Fruit fly (Drosophila melanogaster) whole organism, embryonic: ENCODE data around the gene Paris.

ENCODE experiments used
- Atf3 ChIP-seq: fragments of 200-800 bp; sonication (Bioruptor generic); optimal IDR thresholded peaks from 3 replicates; lab custom pipeline; 2016; ENCODE audit warnings: missing biosample characterization, missing genetic modification characterization
- CG10147 ChIP-seq: fragments of 200-800 bp; sonication (Bioruptor generic); optimal IDR thresholded peaks from 2 replicates; lab custom pipeline; 2019; ENCODE audit warnings: missing biosample characterization, mild to moderate bottlenecking, missing genetic modification characterization, moderate library complexity
- CG10565 ChIP-seq: fragments of 200-800 bp; sonication (Bioruptor generic); optimal IDR thresholded peaks from 3 replicates; lab custom pipeline; 2016; ENCODE audit warnings: missing biosample characterization, mild to moderate bottlenecking, missing genetic modification characterization
- CG10654 ChIP-seq: fragments of 200-800 bp; sonication (Bioruptor generic); optimal IDR thresholded peaks from 2 replicates; lab custom pipeline; 2016; ENCODE audit warnings: missing biosample characterization, missing genetic modification characterization
- CG13894 ChIP-seq: fragments of 200-800 bp; sonication (Bioruptor generic); optimal IDR thresholded peaks from 3 replicates; lab custom pipeline; 2018; ENCODE audit warnings: missing biosample characterization, mild to moderate bottlenecking, missing genetic modification characterization, moderate library complexity
- CG1602 ChIP-seq: fragments of 200-800 bp; sonication (Bioruptor generic); optimal IDR thresholded peaks from 3 replicates; lab custom pipeline; 2016; ENCODE audit warnings: missing biosample characterization, missing genetic modification characterization
- CG2678 ChIP-seq: fragments of 200-800 bp; sonication (Bioruptor generic); optimal IDR thresholded peaks from 3 replicates; lab custom pipeline; 2019; ENCODE audit warnings: missing biosample characterization, mild to moderate bottlenecking, missing genetic modification characterization, moderate library complexity
- CG31441 ChIP-seq: fragments of 200-800 bp; sonication (Bioruptor generic); IDR thresholded peaks from 2 replicates; pipeline ENCODE4 v1.3.6; 2022; ENCODE audit warnings: missing biosample characterization, missing genetic modification characterization
- CG32532 ChIP-seq: fragments of 200-800 bp; sonication (Bioruptor generic); IDR thresholded peaks from 2 replicates; pipeline ENCODE4 v1.3.6; 2022; ENCODE audit warnings: missing biosample characterization, missing genetic modification characterization
- CG33557 ChIP-seq: fragments of 200-800 bp; sonication (Bioruptor generic); optimal IDR thresholded peaks from 2 replicates; lab custom pipeline; 2019; ENCODE audit warnings: missing biosample characterization, mild to moderate bottlenecking, missing genetic modification characterization, moderate library complexity
- CG34422 ChIP-seq: fragments of 200-800 bp; sonication (Bioruptor generic); IDR thresholded peaks from 3 replicates; pipeline ENCODE4 v1.3.6; 2022; ENCODE audit warnings: missing biosample characterization, missing genetic modification characterization
- CG4404 ChIP-seq: fragments of 200-800 bp; sonication (Bioruptor generic); IDR thresholded peaks from 2 replicates; pipeline ENCODE4 v1.3.6; 2022; ENCODE audit warnings: missing biosample characterization, missing genetic modification characterization
- CG6689 ChIP-seq: fragments of 200-800 bp; sonication (Bioruptor generic); IDR thresholded peaks from 2 replicates; pipeline ENCODE4 v1.3.6; 2022; ENCODE audit warnings: missing biosample characterization, missing genetic modification characterization
- CG6813 ChIP-seq: fragments of 200-800 bp; sonication (Bioruptor generic); optimal IDR thresholded peaks from 2 replicates; lab custom pipeline; 2017; ENCODE audit warnings: missing biosample characterization, missing genetic modification characterization, mild to moderate bottlenecking, moderate library complexity, missing genetic modification reagents
- CG7271 ChIP-seq: fragments of 200-800 bp; sonication (Bioruptor generic); optimal IDR thresholded peaks from 2 replicates; lab custom pipeline; 2018; ENCODE audit warnings: missing biosample characterization, mild to moderate bottlenecking, missing genetic modification characterization, moderate library complexity
- CG7745 ChIP-seq: fragments of 200-800 bp; sonication (Bioruptor generic); optimal IDR thresholded peaks from 2 replicates; lab custom pipeline; 2018; ENCODE audit warnings: missing biosample characterization, mild to moderate bottlenecking, missing genetic modification characterization, moderate library complexity
- CG7839 ChIP-seq: fragments of 200-800 bp; sonication (Bioruptor generic); optimal IDR thresholded peaks from 3 replicates; lab custom pipeline; 2018; ENCODE audit warnings: missing biosample characterization, mild to moderate bottlenecking, missing genetic modification characterization, moderate library complexity
- CG7928 ChIP-seq: fragments of 200-800 bp; sonication (Bioruptor generic); optimal IDR thresholded peaks from 2 replicates; lab custom pipeline; 2017; ENCODE audit warnings: missing biosample characterization, mild to moderate bottlenecking, missing genetic modification characterization
- CG8089 ChIP-seq: fragments of 200-800 bp; sonication (Bioruptor generic); optimal IDR thresholded peaks from 3 replicates; lab custom pipeline; 2016; ENCODE audit warnings: missing biosample characterization, missing genetic modification characterization
- CG8478 ChIP-seq: fragments of >200 bp; optimal IDR thresholded peaks from 2 replicates; lab custom pipeline; 2018
- CG9817 ChIP-seq: fragments of 200-800 bp; sonication (Bioruptor generic); optimal IDR thresholded peaks from 2 replicates; lab custom pipeline; 2018; ENCODE audit warnings: missing biosample characterization, mild to moderate bottlenecking, missing genetic modification characterization, moderate library complexity
- Dfd ChIP-seq, 2 experiments: fragments of >200 bp; optimal IDR thresholded peaks; 2 replicates each; lab custom pipeline; 2017; ENCODE audit warnings: missing biosample characterization in 2 of 2, missing genetic modification characterization in 2 of 2
- Doc3 ChIP-seq: fragments of 200-800 bp; sonication (Bioruptor generic); IDR thresholded peaks from 3 replicates; pipeline ENCODE4 v1.3.6; 2022; ENCODE audit warnings: missing biosample characterization, missing genetic modification characterization; ENCODE audit not compliant: partially characterized antibody
- Fer1 ChIP-seq: fragments of 200-800 bp; sonication (Bioruptor generic); optimal IDR thresholded peaks from 2 replicates; lab custom pipeline; 2017; ENCODE audit warnings: missing biosample characterization, mild to moderate bottlenecking, missing genetic modification characterization
- HHEX ChIP-seq: fragments of 200-800 bp; sonication (Bioruptor generic); optimal IDR thresholded peaks from 3 replicates; lab custom pipeline; 2017; ENCODE audit warnings: missing biosample characterization, mild to moderate bottlenecking, missing genetic modification characterization, missing genetic modification reagents
- HLHmδ ChIP-seq: fragments of 200-800 bp; sonication (Bioruptor generic); optimal IDR thresholded peaks from 2 replicates; lab custom pipeline; 2018; ENCODE audit warnings: missing biosample characterization, mild to moderate bottlenecking, missing genetic modification characterization, moderate library complexity
- Hr3 ChIP-seq: fragments of 200-800 bp; sonication (Bioruptor generic); optimal IDR thresholded peaks from 3 replicates; lab custom pipeline; 2016; ENCODE audit warnings: missing biosample characterization, missing genetic modification characterization
- Hsf ChIP-seq: fragments of 200-800 bp; sonication (Bioruptor generic); optimal IDR thresholded peaks from 3 replicates; lab custom pipeline; 2016; ENCODE audit warnings: missing biosample characterization, missing genetic modification characterization
- Nf-YB ChIP-seq: fragments of 200-800 bp; sonication (Bioruptor generic); optimal IDR thresholded peaks from 3 replicates; lab custom pipeline; 2019; ENCODE audit warnings: missing biosample characterization, mild to moderate bottlenecking, missing genetic modification characterization, moderate library complexity
- Pdp1 ChIP-seq, 2 experiments: fragments of 200-800 bp; sonication (Bioruptor generic); optimal IDR thresholded peaks; 3 replicates each; lab custom pipeline; 2016; ENCODE audit warnings: missing biosample characterization in 2 of 2, missing genetic modification characterization in 2 of 2, mild to moderate bottlenecking in 1 of 2, moderate library complexity in 1 of 2
- ap ChIP-seq: fragments of 200-800 bp; sonication (Bioruptor generic); IDR thresholded peaks from 2 replicates; pipeline ENCODE4 v1.3.6; 2022; ENCODE audit warnings: missing biosample characterization, missing genetic modification characterization
- cg ChIP-seq: fragments of 200-800 bp; sonication (Bioruptor generic); optimal IDR thresholded peaks from 3 replicates; lab custom pipeline; 2019; ENCODE audit warnings: missing biosample characterization, mild to moderate bottlenecking, missing genetic modification characterization, moderate library complexity
- chn ChIP-seq: fragments of 200-800 bp; sonication (Bioruptor generic); optimal IDR thresholded peaks from 2 replicates; lab custom pipeline; 2016; ENCODE audit warnings: missing biosample characterization, missing genetic modification characterization
- dan ChIP-seq: fragments of 200-800 bp; sonication (Bioruptor generic); IDR thresholded peaks from 2 replicates; pipeline ENCODE4 v1.3.6; 2022; ENCODE audit warnings: missing biosample characterization, missing genetic modification characterization
- eve ChIP-seq, 2 experiments: fragments of >200 bp; optimal IDR thresholded peaks; 2 replicates each; lab custom pipeline; 2017; ENCODE audit warnings: missing biosample characterization in 2 of 2, missing genetic modification characterization in 2 of 2
- ftz-f1 ChIP-seq: fragments of 200-800 bp; sonication (Bioruptor generic); optimal IDR thresholded peaks from 2 replicates; lab custom pipeline; 2016; ENCODE audit warnings: missing biosample characterization, missing genetic modification characterization
- lilli ChIP-seq: fragments of 200-800 bp; sonication (Bioruptor generic); optimal IDR thresholded peaks from 3 replicates; lab custom pipeline; 2016; ENCODE audit warnings: missing biosample characterization, missing genetic modification characterization
- lola ChIP-seq, 3 experiments: fragments of >200 bp in 2 of 3; fragments of 200-800 bp in 1 of 3; sonication (Bioruptor generic) in 1 of 3; optimal IDR thresholded peaks; 2 replicates each; lab custom pipeline; 2017 to 2019; ENCODE audit warnings: missing biosample characterization in 3 of 3, missing genetic modification characterization in 3 of 3, mild to moderate bottlenecking in 1 of 3, moderate library complexity in 1 of 3
- lov ChIP-seq, 2 experiments: fragments of 200-800 bp in 1 of 2; fragments of >200 bp in 1 of 2; sonication (Bioruptor generic) in 1 of 2; IDR thresholded peaks in 1 of 2; optimal IDR thresholded peaks in 1 of 2; 2 replicates in 1 of 2; 3 replicates in 1 of 2; pipeline versions ENCODE4 v1.3.6 to Lab custom; 2017 to 2022; ENCODE audit warnings: missing biosample characterization in 1 of 2, missing genetic modification characterization in 1 of 2
- nom ChIP-seq: fragments of 200-800 bp; sonication (Bioruptor generic); optimal IDR thresholded peaks from 2 replicates; lab custom pipeline; 2017; ENCODE audit warnings: missing biosample characterization, missing genetic modification characterization, mild to moderate bottlenecking, moderate library complexity, missing genetic modification reagents
- pan ChIP-seq, 4 experiments: fragments of >200 bp in 3 of 4; fragments of 200-800 bp in 1 of 4; sonication (Bioruptor generic) in 1 of 4; optimal IDR thresholded peaks in 3 of 4; IDR thresholded peaks in 1 of 4; 2 replicates each; pipeline versions ENCODE4 v1.3.6 to Lab custom; 2017 to 2022; ENCODE audit warnings: missing biosample characterization in 2 of 4, missing genetic modification characterization in 2 of 4, mixed read lengths in 1 of 4
- pho ChIP-seq: fragments of 200-800 bp; sonication (Bioruptor generic); optimal IDR thresholded peaks from 2 replicates; lab custom pipeline; 2016; ENCODE audit warnings: missing biosample characterization, missing genetic modification characterization
- pum ChIP-seq: fragments of 200-800 bp; sonication (Bioruptor generic); optimal IDR thresholded peaks from 2 replicates; lab custom pipeline; 2016; ENCODE audit warnings: missing biosample characterization, missing genetic modification characterization
- ranshi ChIP-seq: fragments of 200-800 bp; sonication (Bioruptor generic); IDR thresholded peaks from 2 replicates; pipeline ENCODE4 v1.3.6; 2022; ENCODE audit warnings: missing biosample characterization, missing genetic modification characterization
- sisA ChIP-seq: fragments of 200-800 bp; sonication (Bioruptor generic); IDR thresholded peaks from 2 replicates; pipeline ENCODE4 v1.3.6; 2022; ENCODE audit warnings: missing biosample characterization, missing genetic modification characterization
- slp2 ChIP-seq: fragments of 200-800 bp; sonication (Bioruptor generic); optimal IDR thresholded peaks from 2 replicates; lab custom pipeline; 2016; ENCODE audit warnings: missing biosample characterization, missing genetic modification characterization
- so ChIP-seq: fragments of 200-800 bp; sonication (Bioruptor generic); IDR thresholded peaks from 3 replicates; pipeline ENCODE4 v1.3.6; 2022; ENCODE audit warnings: missing biosample characterization, missing genetic modification characterization
- tap ChIP-seq: fragments of 200-800 bp; optimal IDR thresholded peaks from 3 replicates; lab custom pipeline; 2019; ENCODE audit warnings: missing biosample characterization, mild to moderate bottlenecking, missing genetic modification characterization, moderate library complexity
- vnd ChIP-seq: fragments of 200-800 bp; sonication (Bioruptor generic); IDR thresholded peaks from 3 replicates; pipeline ENCODE4 v1.3.6; 2022; ENCODE audit warnings: missing biosample characterization, missing genetic modification characterization; ENCODE audit not compliant: partially characterized antibody
- zfh1 ChIP-seq: fragments of 200-800 bp; sonication (Bioruptor generic); IDR thresholded peaks from 3 replicates; pipeline ENCODE4 v1.3.6; 2022; ENCODE audit warnings: missing biosample characterization, missing genetic modification characterization

Paris gene

dm6 chr2L:4417982-4418381, 45.4 kb upstream of the Paris start (continued):
- TF ChIP-seq Nf-YB = no peak
- no peak for TF ChIP-seq pho (GFP tag; lab: Kevin White, UChicago)
- no peak for TF ChIP-seq cg (GFP tag; lab: Kevin White, UChicago)
- no peak for TF ChIP-seq lilli
- no peak for TF ChIP-seq Hsf (GFP tag; lab: Kevin White, UChicago)
- TF ChIP-seq Pdp1 (GFP tag; optimal IDR thresholded peaks at IDR 0.05; lab: Kevin White, UChicago) = peak in 1 of 2 experiments; percentile 10
- no peak for TF ChIP-seq ap (GFP tag; lab: Robert Waterston, UW)
- TF ChIP-seq CG13894 (tag; lab: Kevin White, UChicago) = no peak
- TF ChIP-seq CG8478 (lab: Kevin White, UChicago) = no peak
- TF ChIP-seq pum (GFP tag; lab: Kevin White, UChicago) = no peak
- no peak for TF ChIP-seq CG6689 (GFP tag; lab: Robert Waterston, UW)
- TF ChIP-seq CG1602 (GFP tag; lab: Kevin White, UChicago) = no peak
- TF ChIP-seq slp2 (GFP tag; lab: Kevin White, UChicago) = no peak
- no peak for TF ChIP-seq CG33557 (GFP tag; lab: Kevin White, UChicago)
- TF ChIP-seq Fer1 = no peak
- no peak for TF ChIP-seq tap
- TF ChIP-seq CG31441 (GFP tag; lab: Robert Waterston, UW) = no peak
- 0 out of 2 replicates have a peak, but pooled peaks have one; percentile 24 for TF ChIP-seq sisA (GFP tag; lab: Robert Waterston, UW)
- TF ChIP-seq pan (optimal IDR thresholded peaks at IDR 0.05; lab: Kevin White, UChicago) = no peak
- peak in 1 of 2 experiments; percentile 31 for TF ChIP-seq pan (GFP tag; optimal IDR thresholded peaks at IDR 0.05 in 1 of 2, IDR thresholded peaks at IDR 0.05 in 1 of 2)
- 0 out of 3 replicates have a peak, but pooled peaks have one; percentile 16 for TF ChIP-seq zfh1 (GFP tag; lab: Robert Waterston, UW)
- TF ChIP-seq CG7271 (tag; lab: Kevin White, UChicago) = no peak
- no peak for TF ChIP-seq CG10565 (GFP tag; lab: Kevin White, UChicago)
- no peak for TF ChIP-seq HLHmδ (GFP tag; lab: Kevin White, UChicago)
- no peak for TF ChIP-seq CG7745 (tag; lab: Kevin White, UChicago)
- no peak for TF ChIP-seq ftz-f1 (GFP tag; lab: Kevin White, UChicago)
- TF ChIP-seq lov (optimal IDR thresholded peaks at IDR 0.05; lab: Kevin White, UChicago) = no peak
- TF ChIP-seq lov (GFP tag; IDR thresholded peaks at IDR 0.05; lab: Robert Waterston, UW) = 0 out of 3 replicates have a peak, but pooled peaks have one; percentile 51
- no peak for TF ChIP-seq CG6813 (GFP tag; lab: Kevin White, UChicago)
- no peak for TF ChIP-seq HHEX (GFP tag; lab: Kevin White, UChicago)
- TF ChIP-seq CG8089 (GFP tag; lab: Kevin White, UChicago) = no peak
- no peak for TF ChIP-seq CG4404 (GFP tag; lab: Robert Waterston, UW)
- TF ChIP-seq CG32532 = peak; percentile 45; the same call in 1 of the 2 replicates
- TF ChIP-seq Hr3 (GFP tag; lab: Kevin White, UChicago) = no peak
- TF ChIP-seq dan (GFP tag; lab: Robert Waterston, UW) = no peak
- TF ChIP-seq vnd (GFP tag; lab: Robert Waterston, UW) = no peak
- no peak for TF ChIP-seq lola (GFP tag; optimal IDR thresholded peaks at IDR 0.05; lab: Kevin White, UChicago)
- no peak for TF ChIP-seq CG34422
- no peak for TF ChIP-seq so (GFP tag; lab: Robert Waterston, UW)
- no peak for TF ChIP-seq CG10147
- no peak for TF ChIP-seq eve (GFP tag; optimal IDR thresholded peaks at IDR 0.05; lab: Kevin White, UChicago)
- no peak for TF ChIP-seq nom
- no peak for TF ChIP-seq CG7928 (GFP tag; lab: Kevin White, UChicago)
- no peak for TF ChIP-seq CG10654 (GFP tag; lab: Kevin White, UChicago)
- no peak for TF ChIP-seq Atf3 (GFP tag; lab: Kevin White, UChicago)
- TF ChIP-seq CG9817 (tag; lab: Kevin White, UChicago) = no peak
- TF ChIP-seq CG2678 (tag; lab: Kevin White, UChicago) = no peak
- no peak for TF ChIP-seq Dfd (GFP tag; optimal IDR thresholded peaks at IDR 0.05; lab: Kevin White, UChicago)
- no peak for TF ChIP-seq Doc3
- TF ChIP-seq CG7839 (tag; lab: Kevin White, UChicago) = no peak
- no peak for TF ChIP-seq chn (GFP tag; lab: Kevin White, UChicago)
- TF ChIP-seq ranshi (GFP tag; lab: Robert Waterston, UW) = 0 out of 2 replicates have a peak, but pooled peaks have one; percentile 11
